Worm (Caenorhabditis elegans) whole organism, early embryonic: ENCODE data around the gene C16A3.5.

ENCODE experiments used
- B0310.2 ChIP-seq: sonication (generic microtip); optimal IDR thresholded peaks from 2 replicates; lab custom pipeline; 2016; ENCODE audit warnings: mild to moderate bottlenecking, missing genetic modification characterization, missing compliant biosample characterization
- F13C5.2 ChIP-seq: sonication (generic microtip); optimal IDR thresholded peaks from 2 replicates; lab custom pipeline; 2017; ENCODE audit warnings: mild to moderate bottlenecking, missing genetic modification characterization, inconsistent platforms, missing compliant biosample characterization
- aly-1 ChIP-seq: sonication (generic microtip); optimal IDR thresholded peaks from 2 replicates; lab custom pipeline; 2016; ENCODE audit warnings: missing genetic modification characterization, missing compliant biosample characterization
- ama-1 ChIP-seq: fragments of 150-350 bp; optimal IDR thresholded peaks from 2 replicates; lab custom pipeline; 2014
- ceh-13 ChIP-seq: fragments of 200-800 bp; sonication (Bioruptor generic); optimal IDR thresholded peaks from 2 replicates; lab custom pipeline; 2018; ENCODE audit warnings: mild to moderate bottlenecking, missing genetic modification characterization, missing compliant biosample characterization
- ceh-36 ChIP-seq: sonication (generic microtip); optimal IDR thresholded peaks from 2 replicates; lab custom pipeline; 2016; ENCODE audit warnings: missing genetic modification characterization, inconsistent platforms, missing compliant biosample characterization
- ets-7 ChIP-seq: sonication (generic microtip); optimal IDR thresholded peaks from 2 replicates; lab custom pipeline; 2016; ENCODE audit warnings: missing genotype, missing genetic modification characterization, missing compliant biosample characterization
- flt-1 ChIP-seq: fragments of 200-800 bp; sonication (Bioruptor generic); IDR thresholded peaks from 2 replicates; pipeline ENCODE4 v1.3.6; 2022; ENCODE audit warnings: missing genetic modification characterization, missing compliant biosample characterization
- hmbx-1 ChIP-seq: sonication (generic microtip); optimal IDR thresholded peaks from 2 replicates; lab custom pipeline; 2016; ENCODE audit warnings: mild to moderate bottlenecking, missing genetic modification characterization, missing compliant biosample characterization
- hmg-4 ChIP-seq: fragments of 200-800 bp; sonication (Bioruptor generic); optimal IDR thresholded peaks from 2 replicates; lab custom pipeline; 2018; ENCODE audit warnings: mild to moderate bottlenecking, missing genetic modification characterization, missing compliant biosample characterization
- hnd-1 ChIP-seq: sonication (generic microtip); optimal IDR thresholded peaks from 2 replicates; lab custom pipeline; 2016; ENCODE audit warnings: missing genetic modification characterization, missing compliant biosample characterization
- pes-1 ChIP-seq: fragments of 200-800 bp; sonication (Bioruptor generic); IDR thresholded peaks from 2 replicates; pipeline ENCODE4 v1.3.6; 2022; ENCODE audit warnings: missing genetic modification reagents, missing genetic modification characterization, missing compliant biosample characterization
- scrt-1 ChIP-seq: fragments of 200-800 bp; sonication (Bioruptor generic); IDR thresholded peaks from 2 replicates; pipeline ENCODE4 v1.3.6; 2022; ENCODE audit warnings: missing genetic modification characterization, missing compliant biosample characterization
- sea-1 ChIP-seq: fragments of 200-800 bp; sonication (Bioruptor generic); conservative IDR thresholded peaks from 2 replicates; pipeline ENCODE4 v1.3.6; 2022; ENCODE audit warnings: missing genetic modification characterization, missing compliant biosample characterization
- tbx-11 ChIP-seq: fragments of 200-800 bp; sonication (Bioruptor generic); IDR thresholded peaks from 2 replicates; pipeline ENCODE4 v1.3.6; 2022; ENCODE audit warnings: missing genetic modification characterization, missing compliant biosample characterization
- tbx-37 ChIP-seq: fragments of 200-800 bp; sonication (Bioruptor generic); conservative IDR thresholded peaks from 2 replicates; pipeline ENCODE4 v1.3.6; 2022; ENCODE audit warnings: missing genetic modification reagents, missing genetic modification characterization, missing compliant biosample characterization
- tra-4 ChIP-seq: sonication (generic microtip); optimal IDR thresholded peaks from 2 replicates; lab custom pipeline; 2017; ENCODE audit warnings: missing genetic modification characterization, missing compliant biosample characterization

C16A3.5 gene

ce11 chrIII:6382987-6383602 lies 2.5 kb downstream of the C16A3.5 start, which contains the start of gene let-716:
Gene let-716, plus strand, starts transcription at chrIII:6383552.
- TF ChIP-seq ceh-13 (GFP tag; lab: Kevin White, UChicago) (no peak), ama-1 (lab: Kevin White, UChicago) (peak; percentile 15)

- TF ChIP-seq sea-1 (GFP tag; lab: Robert Waterston, UW) (no peak), F13C5.2 (tag; lab: Kevin White, UChicago) (no peak), hnd-1 (tag; lab: Kevin White, UChicago) (no peak), aly-1 (no peak), hmbx-1 (tag; lab: Kevin White, UChicago) (no peak), ama-1 (lab: Kevin White, UChicago) (no peak), ets-7 (tag; lab: Kevin White, UChicago) (no peak), ceh-36 (tag; lab: Kevin White, UChicago) (no peak), B0310.2 (no peak), flt-1 (GFP tag; lab: Robert Waterston, UW) (no peak)
Measured at ce11 chrIII:6389533-6389932, 9.0 kb downstream of the C16A3.5 start, which contains the start of gene C16A3.2. Gene C16A3.2, plus strand, starts transcription at chrIII:6389833.

- no peak for TF ChIP-seq tbx-11 (GFP tag; lab: Robert Waterston, UW)
- no peak for TF ChIP-seq hmbx-1 (tag; lab: Kevin White, UChicago)
- no peak for TF ChIP-seq F13C5.2 (tag; lab: Kevin White, UChicago)
- TF ChIP-seq sea-1 (GFP tag; lab: Robert Waterston, UW), result no peak
- no peak for TF ChIP-seq ets-7 (tag; lab: Kevin White, UChicago)
- no peak for TF ChIP-seq flt-1 (GFP tag; lab: Robert Waterston, UW)
- no peak for TF ChIP-seq hmg-4 (GFP tag; lab: Kevin White, UChicago)
- TF ChIP-seq B0310.2, result no peak
- TF ChIP-seq ceh-36 (tag; lab: Kevin White, UChicago), result no peak
- no peak for TF ChIP-seq tra-4
- TF ChIP-seq ama-1 (lab: Kevin White, UChicago), result no peak
- TF ChIP-seq scrt-1 (GFP tag; lab: Robert Waterston, UW), result no peak
- TF ChIP-seq hnd-1 (tag; lab: Kevin White, UChicago), result no peak
- TF ChIP-seq ceh-13 (GFP tag; lab: Kevin White, UChicago), result no peak
- TF ChIP-seq aly-1, result no peak
Measured at ce11 chrIII:6390644-6391043, 10.1 kb downstream of the C16A3.5 start, which contains the start of gene smrc-1. Gene smrc-1, plus strand, starts transcription at chrIII:6390944.

ce11 chrIII:6395706-6396232 lies 15.2 kb downstream of the C16A3.5 start, which contains the start of gene oatr-1:
Gene oatr-1, minus strand, starts transcription at chrIII:6396182.
- no peak for TF ChIP-seq pes-1
- TF ChIP-seq hmbx-1 (tag; lab: Kevin White, UChicago), result no peak
- TF ChIP-seq tbx-11 (GFP tag; lab: Robert Waterston, UW), result no peak
- TF ChIP-seq scrt-1 (GFP tag; lab: Robert Waterston, UW), result no peak
- TF ChIP-seq B0310.2, result no peak
- TF ChIP-seq ama-1 (lab: Kevin White, UChicago), result no peak
- TF ChIP-seq hmg-4 (GFP tag; lab: Kevin White, UChicago), result no peak
- TF ChIP-seq ets-7 (tag; lab: Kevin White, UChicago), result no peak

- TF ChIP-seq B0310.2 (no peak), scrt-1 (GFP tag; lab: Robert Waterston, UW) (no peak), ama-1 (lab: Kevin White, UChicago) (no peak), F13C5.2 (tag; lab: Kevin White, UChicago) (no peak), aly-1 (no peak), tbx-11 (GFP tag; lab: Robert Waterston, UW) (no peak), pes-1 (no peak), flt-1 (GFP tag; lab: Robert Waterston, UW) (no peak), tbx-37 (GFP tag; lab: Robert Waterston, UW) (no peak), sea-1 (GFP tag; lab: Robert Waterston, UW) (no peak), ceh-36 (tag; lab: Kevin White, UChicago) (no peak), tra-4 (no peak), hnd-1 (tag; lab: Kevin White, UChicago) (no peak), hmg-4 (GFP tag; lab: Kevin White, UChicago) (no peak), ets-7 (tag; lab: Kevin White, UChicago) (no peak)
Measured at ce11 chrIII:6396381-6396780, 15.8 kb downstream of the C16A3.5 start.

ce11 chrIII:6398124-6398523 lies 17.6 kb downstream of the C16A3.5 start:
- no peak for TF ChIP-seq hnd-1 (tag; lab: Kevin White, UChicago)
- TF ChIP-seq hmbx-1 (tag; lab: Kevin White, UChicago), result no peak
- no peak for TF ChIP-seq sea-1 (GFP tag; lab: Robert Waterston, UW)
- no peak for TF ChIP-seq aly-1
- TF ChIP-seq tra-4, result no peak
- no peak for TF ChIP-seq ceh-13 (GFP tag; lab: Kevin White, UChicago)
- TF ChIP-seq ets-7 (tag; lab: Kevin White, UChicago), result no peak
- TF ChIP-seq tbx-37 (GFP tag; lab: Robert Waterston, UW), result no peak
- TF ChIP-seq B0310.2, result no peak

- TF ChIP-seq B0310.2 (no peak), ceh-13 (GFP tag; lab: Kevin White, UChicago) (no peak), ceh-36 (tag; lab: Kevin White, UChicago) (no peak)
Measured at ce11 chrIII:6399424-6399823, 18.9 kb downstream of the C16A3.5 start.

- no peak for TF ChIP-seq sea-1 (GFP tag; lab: Robert Waterston, UW)
- no peak for TF ChIP-seq pes-1
- no peak for TF ChIP-seq hmbx-1 (tag; lab: Kevin White, UChicago)
Measured at ce11 chrIII:6402346-6402745, 21.8 kb downstream of the C16A3.5 start.
